Fruit fly (Drosophila melanogaster): ENCODE results near the gene Hr83.
A peak's percentile ranks its signal among the peaks of the same experiment; 100 is the strongest.

Gene Hr83

DNA sequence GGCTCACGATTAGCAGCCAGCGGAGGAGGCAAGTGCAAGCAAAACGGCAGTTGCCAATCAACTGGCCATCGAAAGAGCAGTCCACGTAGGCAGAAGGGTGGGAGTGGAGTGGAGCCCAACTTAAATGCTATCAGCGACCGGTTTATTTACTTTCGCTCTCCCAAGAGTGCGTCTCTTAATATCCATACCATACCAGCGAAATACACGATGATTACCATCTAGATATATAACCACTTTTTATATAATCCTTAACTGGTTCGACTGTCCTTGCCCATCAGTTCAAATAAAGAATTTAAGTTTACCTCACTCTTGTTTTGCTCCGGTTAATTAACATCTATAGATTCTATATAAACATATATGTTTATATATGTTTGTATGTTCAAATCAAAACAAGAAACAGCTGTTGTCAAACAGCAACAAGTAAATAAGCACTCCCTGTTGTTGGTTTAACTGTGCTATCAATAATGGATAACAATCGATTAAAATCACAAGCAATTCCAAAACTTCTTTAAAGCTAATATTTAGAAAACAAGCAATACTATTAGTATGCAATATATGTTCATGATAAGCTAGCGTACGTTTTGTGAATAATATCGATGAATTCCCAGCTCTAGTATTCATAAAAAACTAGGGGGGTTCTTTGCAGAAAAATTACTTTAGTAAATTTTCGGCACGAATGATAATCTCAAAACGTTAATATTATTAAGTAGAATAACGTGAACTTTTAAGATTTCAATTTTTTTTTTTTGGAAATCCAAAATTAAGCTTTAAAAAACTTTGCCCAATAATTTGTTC is 24.7 kb downstream of the Hr83 start (continued):
- TF ChIP-seq CG11902 (GFP tag; optimal IDR thresholded peaks at IDR 0.05) (no peak), CG6276 (GFP tag; optimal IDR thresholded peaks at IDR 0.05) (no peak), salr (GFP tag; optimal IDR thresholded peaks at IDR 0.05) (no peak), CG7368 (GFP tag; optimal IDR thresholded peaks at IDR 0.05) (no peak), Smox (GFP tag; optimal IDR thresholded peaks at IDR 0.05) (peak; percentile 46), CG8632 (GFP tag; optimal IDR thresholded peaks at IDR 0.05) (no peak), acj6 (GFP tag; optimal IDR thresholded peaks at IDR 0.05) (peak; percentile 48), CG34406 (GFP tag; optimal IDR thresholded peaks at IDR 0.05) (no peak), fkh (GFP tag; optimal IDR thresholded peaks at IDR 0.05) (peak; percentile 92), Blimp-1 (GFP tag; optimal IDR thresholded peaks at IDR 0.05) (peak; percentile 85), spab (GFP tag; optimal IDR thresholded peaks at IDR 0.05) (no peak), CG31627 (GFP tag; optimal IDR thresholded peaks at IDR 0.05) (peak; percentile 27), topi (GFP tag; optimal IDR thresholded peaks at IDR 0.05) (peak; percentile 47), pdm3 (GFP tag; optimal IDR thresholded peaks at IDR 0.05) (peak; percentile 47), CG3919 (GFP tag; optimal IDR thresholded peaks at IDR 0.05) (peak; percentile 26), Eip78C (GFP tag) (peak; percentile 77), CG1621 (tag; optimal IDR thresholded peaks at IDR 0.05) (no peak), CG10631 (GFP tag; optimal IDR thresholded peaks at IDR 0.05) (peak; percentile 37), CG8319 (GFP tag; optimal IDR thresholded peaks at IDR 0.05) (no peak), CG6808 (GFP tag; optimal IDR thresholded peaks at IDR 0.05) (no peak), CG6792 (GFP tag; optimal IDR thresholded peaks at IDR 0.05) (peak; percentile 14), Ets21C (GFP tag; optimal IDR thresholded peaks at IDR 0.05) (no peak)

DNA sequence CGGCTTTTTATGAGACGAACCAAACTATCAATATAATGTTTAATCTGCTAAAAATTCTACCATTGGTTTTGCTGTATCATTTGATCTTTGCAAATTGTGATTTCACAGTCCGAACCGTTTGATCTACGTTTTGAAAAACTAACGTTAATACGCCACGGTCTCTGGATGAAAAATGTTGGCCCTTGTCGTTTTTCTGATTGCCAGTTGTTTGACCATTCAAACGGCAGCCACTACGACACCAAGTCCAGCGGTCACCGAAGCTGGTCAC is 25.2 kb downstream of the Hr83 start, which contains the start of gene CG42564:
CG42564 (plus strand) TSS at position 169 of the 268 bp plus-strand sequence.
- TF ChIP-seq Eip75B (GFP tag; optimal IDR thresholded peaks at IDR 0.05) (no peak), esn (GFP tag; optimal IDR thresholded peaks at IDR 0.05) (peak; percentile 33), pdm3 (GFP tag; optimal IDR thresholded peaks at IDR 0.05) (no peak), CG34406 (GFP tag; optimal IDR thresholded peaks at IDR 0.05) (no peak), CG6854 (GFP tag; optimal IDR thresholded peaks at IDR 0.05) (no peak), dsx (GFP tag; optimal IDR thresholded peaks at IDR 0.05; ENCODE audit: poor library complexity, severe bottlenecking) (no peak), vri (GFP tag; optimal IDR thresholded peaks at IDR 0.05) (no peak)

DNA sequence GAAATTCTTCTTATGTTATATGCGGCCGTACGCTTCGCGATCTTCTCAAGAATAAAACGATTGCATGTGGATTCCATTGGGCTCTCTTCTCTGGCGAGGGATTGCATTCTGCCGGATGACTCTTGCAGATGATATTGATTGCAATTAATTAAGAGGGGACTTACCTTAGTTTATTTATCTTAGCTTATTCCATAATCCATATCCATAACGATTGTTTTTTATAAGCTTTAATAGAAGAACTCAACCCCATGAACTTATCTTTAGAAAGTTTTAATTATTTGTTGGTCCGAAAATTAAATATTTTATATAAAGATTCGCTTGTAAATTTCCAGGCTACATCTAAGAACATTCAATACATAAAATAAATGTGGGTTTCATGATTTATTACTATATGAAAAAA is 26.9 kb downstream of the Hr83 start, which contains the start of gene CRAT:
CRAT (minus strand) TSS at position 101 of the 400 bp plus-strand sequence.
- TF ChIP-seq Eip75B (GFP tag; optimal IDR thresholded peaks at IDR 0.05) (no peak), spab (GFP tag; optimal IDR thresholded peaks at IDR 0.05) (no peak), eg (GFP tag; IDR thresholded peaks at IDR 0.05) (no peak)

DNA sequence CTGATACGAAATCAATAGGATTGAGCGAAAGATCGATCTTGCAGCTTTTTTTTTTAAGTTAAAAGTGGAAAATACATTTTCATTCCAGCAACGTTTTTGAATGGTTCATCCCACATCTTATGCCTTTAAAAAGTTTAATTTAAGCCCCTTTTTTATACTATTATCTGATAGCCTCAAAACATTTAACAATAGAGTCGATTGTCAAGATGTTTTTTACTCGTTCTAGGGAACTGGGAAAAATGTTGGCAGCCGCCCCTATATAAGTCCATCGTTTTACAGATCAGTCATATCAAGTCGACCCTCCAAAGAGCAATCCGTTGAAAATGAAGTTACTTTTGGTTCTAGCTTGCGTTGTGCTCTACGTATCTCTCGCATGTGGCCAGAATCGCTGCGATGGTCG is 28.5 kb downstream of the Hr83 start, which contains the start of gene CG42537:
CG42537 (plus strand) TSS at position 301 of the 400 bp plus-strand sequence.
- TF ChIP-seq esn (GFP tag; optimal IDR thresholded peaks at IDR 0.05) (no peak), Ets21C (GFP tag; optimal IDR thresholded peaks at IDR 0.05) (no peak), ss (GFP tag; optimal IDR thresholded peaks at IDR 0.05) (no peak), lz (GFP tag; optimal IDR thresholded peaks at IDR 0.05) (no peak), CG4318 (GFP tag; optimal IDR thresholded peaks at IDR 0.05) (no peak), net (GFP tag; optimal IDR thresholded peaks at IDR 0.05) (no peak), Blimp-1 (GFP tag; optimal IDR thresholded peaks at IDR 0.05) (no peak), eg (GFP tag; IDR thresholded peaks at IDR 0.05) (no peak), CG8119 (GFP tag; IDR thresholded peaks at IDR 0.05) (no peak), svp (GFP tag) (no peak), topi (GFP tag; optimal IDR thresholded peaks at IDR 0.05) (no peak), CG3032 (tag; optimal IDR thresholded peaks at IDR 0.05) (no peak), CG8632 (GFP tag; optimal IDR thresholded peaks at IDR 0.05) (no peak), fd85E (GFP tag; optimal IDR thresholded peaks at IDR 0.05) (no peak), CG6808 (GFP tag; optimal IDR thresholded peaks at IDR 0.05) (no peak), Hr39 (GFP tag; optimal IDR thresholded peaks at IDR 0.05) (no peak), dsx (GFP tag; optimal IDR thresholded peaks at IDR 0.05; ENCODE audit: poor library complexity, severe bottlenecking) (no peak), Eip93F (GFP tag; optimal IDR thresholded peaks at IDR 0.05) (no peak), acj6 (GFP tag; optimal IDR thresholded peaks at IDR 0.05) (no peak), CG11294 (GFP tag; IDR thresholded peaks at IDR 0.05) (no peak)

All from whole organism, prepupa.